Fruit fly (Drosophila melanogaster) whole organism, embryonic: ENCODE results near the gene CG17364.

Source experiments
- BtbVII ChIP-seq: fragments of 200-800 bp; sonication (Bioruptor generic); optimal IDR thresholded peaks from 3 replicates; lab custom pipeline; 2017; ENCODE audit warnings: missing biosample characterization, mild to moderate bottlenecking, missing genetic modification characterization
- Bteb2 ChIP-seq: fragments of 200-800 bp; sonication (Bioruptor generic); optimal IDR thresholded peaks from 2 replicates; lab custom pipeline; 2016; ENCODE audit warnings: missing biosample characterization, missing genetic modification characterization
- CG10321 ChIP-seq: fragments of 200-800 bp; sonication (Bioruptor generic); IDR thresholded peaks from 2 replicates; pipeline ENCODE4 v1.3.6; 2022; ENCODE audit warnings: missing biosample characterization, missing genetic modification characterization
- CG11456 ChIP-seq: fragments of 200-800 bp; sonication (Bioruptor generic); IDR thresholded peaks from 3 replicates; pipeline ENCODE4 v1.3.6; 2022; ENCODE audit warnings: missing biosample characterization, missing genetic modification characterization
- CG12942 ChIP-seq: fragments of 200-800 bp; sonication (Bioruptor generic); optimal IDR thresholded peaks from 3 replicates; lab custom pipeline; 2016; ENCODE audit warnings: missing biosample characterization, missing genetic modification characterization
- CG14441 ChIP-seq: fragments of 200-800 bp; sonication (Bioruptor generic); IDR thresholded peaks from 2 replicates; pipeline ENCODE4 v1.3.6; 2022; ENCODE audit warnings: missing biosample characterization, missing genetic modification characterization
- CG30020 ChIP-seq: fragments of 200-800 bp; optimal IDR thresholded peaks from 2 replicates; lab custom pipeline; 2019; ENCODE audit warnings: missing biosample characterization, mild to moderate bottlenecking, missing genetic modification characterization, moderate library complexity
- CG3163 ChIP-seq: fragments of 200-800 bp; sonication (Bioruptor generic); optimal IDR thresholded peaks from 3 replicates; lab custom pipeline; 2016; ENCODE audit warnings: missing biosample characterization, missing genetic modification characterization
- CG33213 ChIP-seq: fragments of 200-800 bp; sonication (Bioruptor generic); optimal IDR thresholded peaks from 3 replicates; lab custom pipeline; 2016; ENCODE audit warnings: missing biosample characterization, missing genetic modification characterization
- CG5953 ChIP-seq: fragments of 200-800 bp; sonication (Bioruptor generic); IDR thresholded peaks from 2 replicates; pipeline ENCODE4 v1.3.6; 2022; ENCODE audit warnings: missing biosample characterization, missing genetic modification characterization
- CG7745 ChIP-seq: fragments of 200-800 bp; sonication (Bioruptor generic); optimal IDR thresholded peaks from 2 replicates; lab custom pipeline; 2018; ENCODE audit warnings: missing biosample characterization, mild to moderate bottlenecking, missing genetic modification characterization, moderate library complexity
- CG8359 ChIP-seq: fragments of 200-800 bp; sonication (Bioruptor generic); optimal IDR thresholded peaks from 2 replicates; lab custom pipeline; 2017; ENCODE audit warnings: missing biosample characterization, mild to moderate bottlenecking, missing genetic modification characterization, borderline replicate concordance
- CkIIα-i1 ChIP-seq: fragments of 200-800 bp; sonication (Bioruptor generic); IDR thresholded peaks from 2 replicates; pipeline ENCODE4 v1.3.6; 2022; ENCODE audit warnings: missing biosample characterization, missing genetic modification characterization
- Deaf1 ChIP-seq: fragments of 200-800 bp; optimal IDR thresholded peaks from 3 replicates; lab custom pipeline; 2019; ENCODE audit warnings: missing biosample characterization, mild to moderate bottlenecking, missing genetic modification characterization, moderate library complexity
- Dll ChIP-seq: fragments of 200-800 bp; sonication (Bioruptor generic); IDR thresholded peaks from 4 replicates; pipeline ENCODE4 v1.3.6; 2022; ENCODE audit warnings: missing biosample characterization, missing genetic modification characterization; ENCODE audit not compliant: partially characterized antibody
- E2f2 ChIP-seq: fragments of 200-800 bp; sonication (Bioruptor generic); IDR thresholded peaks from 2 replicates; pipeline ENCODE4 v1.3.6; 2022; ENCODE audit warnings: missing biosample characterization, missing genetic modification characterization
- ERR ChIP-seq: fragments of 200-800 bp; sonication (Bioruptor generic); optimal IDR thresholded peaks from 2 replicates; lab custom pipeline; 2016; ENCODE audit warnings: missing biosample characterization, missing genetic modification characterization
- MBD-R2 ChIP-seq: fragments of 200-800 bp; sonication (Bioruptor generic); IDR thresholded peaks from 2 replicates; pipeline ENCODE4 v1.3.6; 2022; ENCODE audit warnings: missing biosample characterization, missing genetic modification characterization
- Myb ChIP-seq: fragments of 200-800 bp; sonication (Bioruptor generic); optimal IDR thresholded peaks from 2 replicates; lab custom pipeline; 2016; ENCODE audit warnings: missing biosample characterization, missing genetic modification characterization
- NFAT ChIP-seq: fragments of 200-800 bp; sonication (Bioruptor generic); IDR thresholded peaks from 2 replicates; pipeline ENCODE4 v1.3.6; 2022; ENCODE audit warnings: missing biosample characterization, missing genetic modification characterization
- NK7.1 ChIP-seq: fragments of 200-800 bp; sonication (Bioruptor generic); optimal IDR thresholded peaks from 3 replicates; lab custom pipeline; 2016; ENCODE audit warnings: missing biosample characterization, missing genetic modification characterization
- Oli ChIP-seq: fragments of 200-800 bp; sonication (Bioruptor generic); optimal IDR thresholded peaks from 2 replicates; lab custom pipeline; 2018; ENCODE audit warnings: missing biosample characterization, mild to moderate bottlenecking, missing genetic modification characterization, moderate library complexity
- Pdp1 ChIP-seq, 2 experiments: fragments of 200-800 bp; sonication (Bioruptor generic); optimal IDR thresholded peaks; 3 replicates each; lab custom pipeline; 2016; ENCODE audit warnings: missing biosample characterization in 2 of 2, missing genetic modification characterization in 2 of 2, mild to moderate bottlenecking in 1 of 2, moderate library complexity in 1 of 2
- Ssrp ChIP-seq: fragments of 200-800 bp; sonication (Bioruptor generic); optimal IDR thresholded peaks from 2 replicates; lab custom pipeline; 2018; ENCODE audit warnings: missing biosample characterization, mild to moderate bottlenecking, missing genetic modification characterization, moderate library complexity
- Taf1 ChIP-seq: fragments of 200-800 bp; sonication (Bioruptor generic); IDR thresholded peaks from 2 replicates; pipeline ENCODE4 v1.3.6; 2022; ENCODE audit warnings: missing biosample characterization, missing genetic modification characterization
- ab ChIP-seq: fragments of 200-800 bp; sonication (Bioruptor generic); optimal IDR thresholded peaks from 2 replicates; lab custom pipeline; 2016; ENCODE audit warnings: missing biosample characterization, missing genetic modification characterization
- bbx ChIP-seq: fragments of 200-800 bp; sonication (Bioruptor generic); IDR thresholded peaks from 2 replicates; pipeline ENCODE4 v1.3.6; 2022; ENCODE audit warnings: missing biosample characterization, missing genetic modification characterization; ENCODE audit not compliant: partially characterized antibody
- cad ChIP-seq: fragments of >200 bp; optimal IDR thresholded peaks from 2 replicates; lab custom pipeline; 2017; ENCODE audit warnings: missing biosample characterization, missing genetic modification characterization
- cg ChIP-seq: fragments of 200-800 bp; sonication (Bioruptor generic); optimal IDR thresholded peaks from 3 replicates; lab custom pipeline; 2019; ENCODE audit warnings: missing biosample characterization, mild to moderate bottlenecking, missing genetic modification characterization, moderate library complexity
- chm ChIP-seq: fragments of 200-800 bp; sonication (Bioruptor generic); IDR thresholded peaks from 2 replicates; pipeline ENCODE4 v1.3.6; 2022; ENCODE audit warnings: missing biosample characterization, missing genetic modification characterization
- exex ChIP-seq: fragments of 200-800 bp; sonication (Bioruptor generic); optimal IDR thresholded peaks from 4 replicates; lab custom pipeline; 2018; ENCODE audit warnings: missing biosample characterization, mild to moderate bottlenecking, missing genetic modification characterization, moderate library complexity
- fd3F ChIP-seq: fragments of 200-800 bp; sonication (Bioruptor generic); optimal IDR thresholded peaks from 2 replicates; lab custom pipeline; 2018; ENCODE audit warnings: missing biosample characterization, mild to moderate bottlenecking, missing genetic modification characterization, moderate library complexity
- gfzf ChIP-seq: fragments of 200-800 bp; sonication (Bioruptor generic); optimal IDR thresholded peaks from 2 replicates; lab custom pipeline; 2016; ENCODE audit warnings: missing biosample characterization, mild to moderate bottlenecking, missing genetic modification characterization, moderate library complexity
- grau ChIP-seq: fragments of 200-800 bp; optimal IDR thresholded peaks from 3 replicates; lab custom pipeline; 2019; ENCODE audit warnings: missing biosample characterization, mild to moderate bottlenecking, missing genetic modification characterization, moderate library complexity
- gsb ChIP-seq: fragments of 200-800 bp; sonication (Bioruptor generic); IDR thresholded peaks from 2 replicates; pipeline ENCODE4 v1.3.6; 2022; ENCODE audit warnings: missing biosample characterization, missing genetic modification characterization
- gsb-n ChIP-seq: fragments of 200-800 bp; sonication (Bioruptor generic); optimal IDR thresholded peaks from 3 replicates; lab custom pipeline; 2018; ENCODE audit warnings: missing biosample characterization, mild to moderate bottlenecking, missing genetic modification characterization
- hbn ChIP-seq: fragments of 200-800 bp; sonication (Bioruptor generic); IDR thresholded peaks from 2 replicates; pipeline ENCODE4 v1.3.6; 2022; ENCODE audit warnings: missing biosample characterization, missing genetic modification characterization; ENCODE audit not compliant: partially characterized antibody
- kah ChIP-seq: fragments of 200-800 bp; sonication (Bioruptor generic); optimal IDR thresholded peaks from 2 replicates; lab custom pipeline; 2018; ENCODE audit warnings: missing biosample characterization, mild to moderate bottlenecking, missing genetic modification characterization
- ken ChIP-seq: fragments of 200-800 bp; sonication (Bioruptor generic); IDR thresholded peaks from 3 replicates; pipeline ENCODE4 v1.3.6; 2022; ENCODE audit warnings: missing biosample characterization, missing genetic modification characterization
- kni ChIP-seq: fragments of 200-800 bp; sonication (Bioruptor generic); optimal IDR thresholded peaks from 3 replicates; lab custom pipeline; 2017; ENCODE audit warnings: mild to moderate bottlenecking, missing biosample characterization, missing genetic modification reagents, missing genetic modification characterization
- nerfin-1 ChIP-seq: fragments of 200-800 bp; sonication (Bioruptor generic); optimal IDR thresholded peaks from 3 replicates; lab custom pipeline; 2019; ENCODE audit warnings: missing biosample characterization, mild to moderate bottlenecking, missing genetic modification characterization, moderate library complexity
- prd ChIP-seq, 3 experiments: fragments of >200 bp in 2 of 3; fragments of 200-800 bp in 1 of 3; sonication (Bioruptor generic) in 1 of 3; optimal IDR thresholded peaks in 2 of 3; IDR thresholded peaks in 1 of 3; 2 replicates in 2 of 3; 3 replicates in 1 of 3; pipeline versions ENCODE4 v1.3.6 to Lab custom; 2017 to 2022; ENCODE audit warnings: missing biosample characterization in 1 of 3, missing genetic modification characterization in 1 of 3
- run ChIP-seq: fragments of 200-800 bp; sonication (Bioruptor generic); optimal IDR thresholded peaks from 3 replicates; lab custom pipeline; 2018; ENCODE audit warnings: missing biosample characterization, mild to moderate bottlenecking, missing genetic modification characterization
- sd ChIP-seq: fragments of 200-800 bp; sonication (Bioruptor generic); optimal IDR thresholded peaks from 3 replicates; lab custom pipeline; 2018; ENCODE audit warnings: missing biosample characterization, mild to moderate bottlenecking, missing genetic modification characterization, moderate library complexity
- sqz ChIP-seq: fragments of 200-800 bp; sonication (Bioruptor generic); optimal IDR thresholded peaks from 3 replicates; lab custom pipeline; 2018; ENCODE audit warnings: missing biosample characterization, mild to moderate bottlenecking, missing genetic modification characterization
- sr ChIP-seq: fragments of 200-800 bp; sonication (Bioruptor generic); IDR thresholded peaks from 3 replicates; pipeline ENCODE4 v1.3.6; 2022; ENCODE audit warnings: missing biosample characterization, missing genetic modification characterization
- tx ChIP-seq: fragments of 200-800 bp; sonication (Bioruptor generic); optimal IDR thresholded peaks from 2 replicates; lab custom pipeline; 2016; ENCODE audit warnings: missing biosample characterization, missing genetic modification characterization
- zfh2 ChIP-seq: fragments of 200-800 bp; sonication (Bioruptor generic); optimal IDR thresholded peaks from 2 replicates; lab custom pipeline; 2016; ENCODE audit warnings: missing biosample characterization, missing genetic modification characterization

Gene CG17364

dm6 chr3L:14037655-14038644, 44.8 kb upstream of the CG17364 start (continued):
- TF ChIP-seq hbn (GFP tag; lab: Robert Waterston, UW) (peak; percentile 42), prd (optimal IDR thresholded peaks at IDR 0.05; lab: Kevin White, UChicago) (no peak), prd (GFP tag; IDR thresholded peaks at IDR 0.05; lab: Robert Waterston, UW) (0 out of 3 replicates have a peak, but pooled peaks have one; percentile 6), fd3F (GFP tag; lab: Kevin White, UChicago) (peak; percentile 19), CG11456 (0 out of 3 replicates have a peak, but pooled peaks have one; percentile 21), cg (GFP tag; lab: Kevin White, UChicago) (peak; percentile 72), E2f2 (GFP tag; lab: Robert Waterston, UW) (peak; percentile 16; the same call in 1 of the 2 replicates), CG10321 (GFP tag; lab: Robert Waterston, UW) (no peak), grau (tag; lab: Kevin White, UChicago) (peak; percentile 81), Bteb2 (GFP tag; lab: Kevin White, UChicago) (no peak), MBD-R2 (GFP tag; lab: Robert Waterston, UW) (peak; percentile 40), ERR (no peak), kah (GFP tag; lab: Kevin White, UChicago) (peak; percentile 35), sd (tag; lab: Kevin White, UChicago) (peak; percentile 13), ken (GFP tag; lab: Robert Waterston, UW) (no peak), Ssrp (tag; lab: Kevin White, UChicago) (no peak), run (tag; lab: Kevin White, UChicago) (no peak), Dll (GFP tag; lab: Robert Waterston, UW) (peak; percentile 29; the same call in 1 of the 4 replicates), chm (GFP tag; lab: Robert Waterston, UW) (peak; percentile 43; the same call in 1 of the 2 replicates), Myb (GFP tag; lab: Kevin White, UChicago) (peak; percentile 10), NFAT (peak; percentile 9; the same call in 1 of the 2 replicates), nerfin-1 (peak; percentile 37), Pdp1 (GFP tag; optimal IDR thresholded peaks at IDR 0.05; lab: Kevin White, UChicago) (peak in 1 of 2 experiments; percentile 91), sqz (GFP tag; lab: Kevin White, UChicago) (peak; percentile 17), CG14441 (no peak)

- no peak for TF ChIP-seq CkIIα-i1 (GFP tag; lab: Robert Waterston, UW)
- TF ChIP-seq exex (tag; lab: Kevin White, UChicago): peak; percentile 69
- TF ChIP-seq CG33213: peak; percentile 56
- peak; percentile 22 for TF ChIP-seq BtbVII (GFP tag; lab: Kevin White, UChicago)
- TF ChIP-seq CG7745 (tag; lab: Kevin White, UChicago): no peak
- TF ChIP-seq Taf1 (GFP tag; lab: Robert Waterston, UW): no peak
- peak; percentile 47 for TF ChIP-seq gsb-n (tag; lab: Kevin White, UChicago)
- no peak for TF ChIP-seq cad (GFP tag; lab: Kevin White, UChicago)
- no peak for TF ChIP-seq Oli
- peak; percentile 33 for TF ChIP-seq zfh2 (GFP tag; lab: Kevin White, UChicago)
- TF ChIP-seq kni (GFP tag; lab: Kevin White, UChicago): no peak
- TF ChIP-seq gsb (GFP tag; lab: Robert Waterston, UW): no peak
- no peak for TF ChIP-seq CG12942 (GFP tag; lab: Kevin White, UChicago)
- no peak for TF ChIP-seq CG3163 (GFP tag; lab: Kevin White, UChicago)
- TF ChIP-seq NK7.1: no peak
- TF ChIP-seq Deaf1 (tag; lab: Kevin White, UChicago): no peak
- TF ChIP-seq CG5953 (GFP tag; lab: Robert Waterston, UW): no peak
- peak; percentile 100 for TF ChIP-seq bbx (GFP tag; lab: Robert Waterston, UW)
- no peak for TF ChIP-seq ab (GFP tag; lab: Kevin White, UChicago)
- no peak for TF ChIP-seq CG8359 (GFP tag; lab: Kevin White, UChicago)
- peak; percentile 32 for TF ChIP-seq CG30020 (tag; lab: Kevin White, UChicago)
- no peak for TF ChIP-seq tx (GFP tag; lab: Kevin White, UChicago)
- TF ChIP-seq gfzf (GFP tag; lab: Kevin White, UChicago): peak; percentile 27
- no peak for TF ChIP-seq sr (GFP tag; lab: Robert Waterston, UW)
These were observed 43.7 kb upstream of the CG17364 start, which contains the start of gene Hsp110 for dm6 chr3L:14036867-14037313. Hsp110 (plus strand) TSS chr3L:14037019.
